Fruit fly (Drosophila melanogaster): ENCODE measurements around the gene CG7386.

The CG7386 gene

dm6 chr3L:6188995-6189927 is at the start of gene CG7386, which contains the start of gene D19A (continued):
- no peak for TF ChIP-seq CG7368 (GFP tag; optimal IDR thresholded peaks at IDR 0.05)
- peak; percentile 61 for TF ChIP-seq Eip78C (GFP tag)
- peak; percentile 56 for TF ChIP-seq CG32006 (GFP tag; optimal IDR thresholded peaks at IDR 0.05)
- no peak for TF ChIP-seq Sox102F (GFP tag; optimal IDR thresholded peaks at IDR 0.05)
- TF ChIP-seq fd59A (GFP tag; optimal IDR thresholded peaks at IDR 0.05): peak; percentile 1
- peak; percentile 25 for TF ChIP-seq CG11762 (GFP tag; optimal IDR thresholded peaks at IDR 0.05; ENCODE audit: insufficient read depth)
- no peak for TF ChIP-seq CG10669 (GFP tag; optimal IDR thresholded peaks at IDR 0.05)
- peak; percentile 21 for TF ChIP-seq CG1621 (tag; optimal IDR thresholded peaks at IDR 0.05)
- peak; percentile 42 for TF ChIP-seq Gug (GFP tag; IDR thresholded peaks at IDR 0.05)
- no peak for TF ChIP-seq CG11294 (GFP tag; IDR thresholded peaks at IDR 0.05)

DNA sequence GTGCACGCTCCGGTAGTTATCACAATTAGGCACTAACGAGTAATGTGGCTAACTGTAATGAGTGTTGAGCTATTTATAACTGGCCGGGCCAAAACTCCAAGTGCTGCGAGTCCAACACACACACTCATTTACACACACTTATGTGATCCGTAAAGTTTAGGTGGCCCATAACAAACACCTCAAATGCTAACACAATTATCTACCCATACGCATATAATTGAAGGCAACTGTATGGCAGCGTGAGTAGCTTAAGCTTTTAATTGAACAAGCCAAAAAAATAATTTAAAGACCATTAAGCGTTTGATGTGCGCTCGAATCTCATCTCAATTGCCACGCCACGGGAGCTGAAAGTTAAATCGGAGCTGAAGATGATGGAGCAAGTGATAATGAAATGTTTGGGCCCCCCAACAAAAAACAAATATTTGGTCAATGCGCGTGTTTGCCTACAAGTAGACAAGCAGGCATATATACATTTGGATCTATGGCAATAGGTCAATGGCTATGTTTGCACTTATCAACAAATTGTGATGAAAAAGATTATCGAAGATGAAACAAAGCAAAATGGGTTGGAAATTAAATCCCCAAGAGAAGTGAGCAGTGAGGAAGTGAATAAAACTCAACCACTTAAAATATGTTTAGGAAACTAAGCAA is 49.5 kb upstream of the CG7386 start, which contains the start of gene Cpr65Av:
TSS of gene Cpr65Av (minus strand) at position 51 of the 651 bp plus-strand sequence.
- TF ChIP-seq Lpt (GFP tag; optimal IDR thresholded peaks at IDR 0.05) (no peak), fkh (GFP tag; optimal IDR thresholded peaks at IDR 0.05) (peak; percentile 56)

DNA sequence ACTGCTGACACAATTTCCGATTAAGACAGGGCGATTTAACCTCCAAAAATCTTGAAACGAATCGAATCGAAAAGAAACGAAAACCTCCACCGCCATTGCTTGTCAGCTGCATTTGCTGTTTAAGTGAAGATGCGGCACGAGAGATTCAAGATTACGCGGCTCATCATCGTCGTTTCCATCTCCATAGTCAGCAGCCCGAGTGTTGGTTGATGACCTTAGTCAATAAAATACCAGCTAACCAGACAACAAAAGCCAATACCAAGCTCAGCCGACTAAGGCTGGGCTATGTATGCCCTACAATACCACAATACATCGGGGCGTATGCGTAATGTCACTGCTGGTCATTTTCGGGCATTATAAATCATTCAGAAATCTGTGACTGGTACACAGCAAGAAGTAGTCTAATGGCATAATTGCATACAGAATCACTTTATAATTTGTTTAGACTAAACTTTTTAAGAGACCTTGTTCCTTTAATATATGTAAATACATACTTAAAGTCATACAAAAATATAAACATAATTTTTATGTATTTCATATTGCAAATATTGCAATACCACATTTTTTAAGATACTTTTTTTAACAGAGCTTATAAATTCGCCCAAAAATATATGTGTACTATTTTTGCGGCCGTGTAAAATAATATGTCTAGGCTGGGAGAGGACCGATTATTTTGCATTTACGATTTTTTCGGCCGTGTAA is 48.6 kb upstream of the CG7386 start:
- peak; percentile 5 for TF ChIP-seq CG8319 (GFP tag; optimal IDR thresholded peaks at IDR 0.05)
- TF ChIP-seq eg (GFP tag; IDR thresholded peaks at IDR 0.05): no peak
- TF ChIP-seq cyc (GFP tag; optimal IDR thresholded peaks at IDR 0.05): no peak
- TF ChIP-seq dac (GFP tag; optimal IDR thresholded peaks at IDR 0.05): no peak
- no peak for TF ChIP-seq Ets96B (tag; optimal IDR thresholded peaks at IDR 0.05)
- TF ChIP-seq achi (GFP tag; optimal IDR thresholded peaks at IDR 0.05): no peak
- TF ChIP-seq CG6163 (GFP tag; IDR thresholded peaks at IDR 0.05): no peak
- no peak for TF ChIP-seq fd85E (GFP tag; optimal IDR thresholded peaks at IDR 0.05)
- TF ChIP-seq Eip78C (GFP tag): peak; percentile 76
- no peak for TF ChIP-seq Hr39 (GFP tag; optimal IDR thresholded peaks at IDR 0.05)
- TF ChIP-seq Lpt (GFP tag; optimal IDR thresholded peaks at IDR 0.05): no peak
- TF ChIP-seq esn (GFP tag; optimal IDR thresholded peaks at IDR 0.05): no peak
- no peak for TF ChIP-seq Eip93F (GFP tag; optimal IDR thresholded peaks at IDR 0.05)
- TF ChIP-seq CG4318 (GFP tag; optimal IDR thresholded peaks at IDR 0.05): no peak
- peak; percentile 29 for TF ChIP-seq CG34406 (GFP tag; optimal IDR thresholded peaks at IDR 0.05)
- TF ChIP-seq Sox15 (GFP tag; optimal IDR thresholded peaks at IDR 0.05): no peak
- TF ChIP-seq ss (GFP tag; optimal IDR thresholded peaks at IDR 0.05): no peak
- no peak for TF ChIP-seq Blimp-1 (GFP tag; optimal IDR thresholded peaks at IDR 0.05)
- TF ChIP-seq OdsH (GFP tag; optimal IDR thresholded peaks at IDR 0.05): no peak
- peak; percentile 21 for TF ChIP-seq CG8632 (GFP tag; optimal IDR thresholded peaks at IDR 0.05)
- TF ChIP-seq CG9139 (GFP tag; optimal IDR thresholded peaks at IDR 0.05): no peak
- TF ChIP-seq lz (GFP tag; optimal IDR thresholded peaks at IDR 0.05): no peak
- TF ChIP-seq dsx (GFP tag; optimal IDR thresholded peaks at IDR 0.05; ENCODE audit: poor library complexity, severe bottlenecking): no peak
- no peak for TF ChIP-seq fkh (GFP tag; optimal IDR thresholded peaks at IDR 0.05)
- no peak for TF ChIP-seq vri (GFP tag; optimal IDR thresholded peaks at IDR 0.05)
- no peak for TF ChIP-seq CG11762 (GFP tag; optimal IDR thresholded peaks at IDR 0.05; ENCODE audit: insufficient read depth)
- no peak for TF ChIP-seq CG6792 (GFP tag; optimal IDR thresholded peaks at IDR 0.05)
- peak; percentile 9 for TF ChIP-seq CG10631 (GFP tag; optimal IDR thresholded peaks at IDR 0.05)
- no peak for TF ChIP-seq salr (GFP tag; optimal IDR thresholded peaks at IDR 0.05)
- no peak for TF ChIP-seq spab (GFP tag; optimal IDR thresholded peaks at IDR 0.05)
- TF ChIP-seq CG10669 (GFP tag; optimal IDR thresholded peaks at IDR 0.05): no peak
- TF ChIP-seq acj6 (GFP tag; optimal IDR thresholded peaks at IDR 0.05): peak; percentile 3
- no peak for TF ChIP-seq CG32006 (GFP tag; optimal IDR thresholded peaks at IDR 0.05)
- TF ChIP-seq CG8119 (GFP tag; IDR thresholded peaks at IDR 0.05): no peak
- TF ChIP-seq CG6808 (GFP tag; optimal IDR thresholded peaks at IDR 0.05): no peak
- TF ChIP-seq net (GFP tag; optimal IDR thresholded peaks at IDR 0.05): no peak
- no peak for TF ChIP-seq Sox102F (GFP tag; optimal IDR thresholded peaks at IDR 0.05)
- no peak for TF ChIP-seq CG11294 (GFP tag; IDR thresholded peaks at IDR 0.05)

Measured in whole organism, prepupa.